Worm (Caenorhabditis elegans) whole organism, young adult: ENCODE data around the gene arrd-10.

Source experiments
- F49E8.2 ChIP-seq: sonication (generic microtip); optimal IDR thresholded peaks from 3 replicates; lab custom pipeline; 2017; ENCODE audit warnings: missing genetic modification characterization, mild to moderate bottlenecking, missing compliant biosample characterization, antibody characterized with exemption, moderate library complexity; ENCODE audit not compliant: insufficient read depth
- bed-1 ChIP-seq: fragments of 200-800 bp; sonication (Bioruptor generic); IDR thresholded peaks from 2 replicates; pipeline ENCODE4 v1.3.6; 2022; ENCODE audit warnings: missing genetic modification reagents, missing genetic modification characterization, missing compliant biosample characterization
- ceh-100 ChIP-seq: fragments of 200-800 bp; sonication (Bioruptor generic); IDR thresholded peaks from 2 replicates; pipeline ENCODE4 v1.3.6; 2022; ENCODE audit warnings: missing genetic modification reagents, missing genetic modification characterization, missing compliant biosample characterization
- ceh-91 ChIP-seq: fragments of 200-800 bp; sonication (Bioruptor generic); IDR thresholded peaks from 2 replicates; pipeline ENCODE4 v1.3.6; 2022; ENCODE audit warnings: missing genetic modification reagents, missing genetic modification characterization, missing compliant biosample characterization
- hlh-26 ChIP-seq: fragments of 200-800 bp; sonication (Bioruptor generic); conservative IDR thresholded peaks from 2 replicates; pipeline ENCODE4 v1.3.6; 2022; ENCODE audit warnings: missing genetic modification reagents, missing genetic modification characterization, missing compliant biosample characterization
- madf-10 ChIP-seq: sonication (generic microtip); optimal IDR thresholded peaks from 2 replicates; lab custom pipeline; 2016; ENCODE audit warnings: mild to moderate bottlenecking, missing genetic modification characterization, missing compliant biosample characterization
- madf-8 ChIP-seq: fragments of 200-800 bp; sonication (Bioruptor generic); conservative IDR thresholded peaks from 2 replicates; pipeline ENCODE4 v1.3.6; 2022; ENCODE audit warnings: missing genetic modification reagents, missing genetic modification characterization, missing compliant biosample characterization
- nfyb-1 ChIP-seq: fragments of 200-800 bp; sonication (Bioruptor generic); IDR thresholded peaks from 2 replicates; pipeline ENCODE4 v1.3.6; 2022; ENCODE audit warnings: missing genetic modification reagents, missing genetic modification characterization, missing compliant biosample characterization
- pha-4 ChIP-seq: fragments of 150-350 bp; sonication (generic microtip); optimal IDR thresholded peaks from 2 replicates; lab custom pipeline; 2014; ENCODE audit warnings: missing biosample characterization, missing genetic modification reagents, missing genetic modification characterization
- rpc-1 ChIP-seq, 2 experiments: fragments of 150-350 bp in 1 of 2; sonication (generic microtip) in 1 of 2; optimal IDR thresholded peaks; 2 replicates each; lab custom pipeline; 2014 to 2018; ENCODE audit warnings: missing biosample characterization in 1 of 2, missing genetic modification characterization in 1 of 2, missing genetic modification reagents in 1 of 2, missing genotype in 1 of 2
- sea-2 ChIP-seq: fragments of 200-800 bp; sonication (Bioruptor generic); IDR thresholded peaks from 2 replicates; pipeline ENCODE4 v1.3.6; 2022; ENCODE audit warnings: missing genetic modification characterization, missing compliant biosample characterization
- snpc-4 ChIP-seq, 5 experiments: fragments of 150-350 bp in 1 of 5; sonication (generic microtip) in 4 of 5; optimal IDR thresholded peaks; 2 replicates each; lab custom pipeline; 2014 to 2018; ENCODE audit warnings: missing genetic modification characterization in 5 of 5, missing biosample characterization in 3 of 5, antibody characterized with exemption in 2 of 5, mild to moderate bottlenecking in 2 of 5, missing compliant biosample characterization in 2 of 5, missing genotype in 2 of 5, moderate library complexity in 2 of 5, missing genetic modification reagents in 1 of 5
- unc-62 ChIP-seq: fragments of 150-350 bp; optimal IDR thresholded peaks from 2 replicates; lab custom pipeline; 2014; ENCODE audit warnings: missing biosample characterization, missing genetic modification reagents, missing genetic modification characterization

ce11 chrII:12978658-12979057 lies 38.8 kb downstream of the arrd-10 start:
- TF ChIP-seq sea-2 (GFP tag; lab: Robert Waterston, UW) (no peak), pha-4 (tag; lab: Kevin White, UChicago) (no peak), unc-62 (GFP tag; lab: Kevin White, UChicago) (no peak), F49E8.2 (no peak), ceh-100 (GFP tag; lab: Robert Waterston, UW) (no peak), bed-1 (no peak), hlh-26 (GFP tag; lab: Robert Waterston, UW) (no peak), nfyb-1 (GFP tag; lab: Robert Waterston, UW) (no peak), snpc-4 (GFP tag; optimal IDR thresholded peaks at IDR 0.05; lab: Kevin White, UChicago) (no peak), snpc-4 (tag; optimal IDR thresholded peaks at IDR 0.05; lab: Kevin White, UChicago) (no peak), madf-10 (tag; lab: Kevin White, UChicago) (no peak), madf-8 (GFP tag; lab: Robert Waterston, UW) (no peak), rpc-1 (optimal IDR thresholded peaks at IDR 0.05; lab: Kevin White, UChicago) (no peak), rpc-1 (tag; optimal IDR thresholded peaks at IDR 0.05; lab: Kevin White, UChicago) (no peak), ceh-91 (no peak)
